Fruit fly (Drosophila melanogaster) whole organism, embryonic: ENCODE measurements around the gene CG5697.

Source experiments
- CG10274 ChIP-seq: fragments of 200-800 bp; sonication (Bioruptor generic); optimal IDR thresholded peaks from 3 replicates; lab custom pipeline; 2017; ENCODE audit warnings: missing biosample characterization, mild to moderate bottlenecking, missing genetic modification characterization
- CG10366 ChIP-seq: fragments of 200-800 bp; sonication (Bioruptor generic); IDR thresholded peaks from 2 replicates; pipeline ENCODE4 v1.3.6; 2022; ENCODE audit warnings: missing biosample characterization, missing genetic modification characterization
- CG10959 ChIP-seq: fragments of 200-800 bp; sonication (Bioruptor generic); IDR thresholded peaks from 2 replicates; pipeline ENCODE4 v1.3.6; 2022; ENCODE audit warnings: missing biosample characterization, missing genetic modification characterization
- CG10979 ChIP-seq: fragments of 200-800 bp; sonication (Bioruptor generic); optimal IDR thresholded peaks from 2 replicates; lab custom pipeline; 2018; ENCODE audit warnings: missing biosample characterization, mild to moderate bottlenecking, missing genetic modification characterization, moderate library complexity
- CG11085 ChIP-seq: fragments of 200-800 bp; sonication (Bioruptor generic); IDR thresholded peaks from 2 replicates; pipeline ENCODE4 v1.3.6; 2022; ENCODE audit warnings: missing biosample characterization, missing genetic modification characterization
- CG11560 ChIP-seq: fragments of 200-800 bp; sonication (Bioruptor generic); IDR thresholded peaks from 3 replicates; pipeline ENCODE4 v1.3.6; 2022; ENCODE audit warnings: missing biosample characterization, missing genetic modification characterization
- CG12236 ChIP-seq: fragments of 200-800 bp; sonication (Bioruptor generic); optimal IDR thresholded peaks from 2 replicates; lab custom pipeline; 2016; ENCODE audit warnings: missing biosample characterization, missing genetic modification characterization
- CG1233 ChIP-seq: fragments of 200-800 bp; sonication (Bioruptor generic); optimal IDR thresholded peaks from 4 replicates; lab custom pipeline; 2018; ENCODE audit warnings: missing biosample characterization, mild to moderate bottlenecking, missing genetic modification characterization
- CG12769 ChIP-seq: fragments of 200-800 bp; sonication (Bioruptor generic); optimal IDR thresholded peaks from 2 replicates; lab custom pipeline; 2019; ENCODE audit warnings: missing biosample characterization, mild to moderate bottlenecking, missing genetic modification characterization, moderate library complexity
- CG14860 ChIP-seq: fragments of 200-800 bp; sonication (Bioruptor generic); IDR thresholded peaks from 3 replicates; pipeline ENCODE4 v1.3.6; 2022; ENCODE audit warnings: missing biosample characterization, missing genetic modification characterization; ENCODE audit not compliant: partially characterized antibody
- CG15269 ChIP-seq: fragments of 200-800 bp; sonication (Bioruptor generic); optimal IDR thresholded peaks from 2 replicates; lab custom pipeline; 2018; ENCODE audit warnings: missing biosample characterization, mild to moderate bottlenecking, missing genetic modification characterization, moderate library complexity
- CG16779 ChIP-seq: fragments of 200-800 bp; sonication (Bioruptor generic); IDR thresholded peaks from 2 replicates; pipeline ENCODE4 v1.3.6; 2022; ENCODE audit warnings: missing biosample characterization, missing genetic modification characterization
- CG16815 ChIP-seq: fragments of 200-800 bp; sonication (Bioruptor generic); optimal IDR thresholded peaks from 3 replicates; lab custom pipeline; 2017; ENCODE audit warnings: missing biosample characterization, mild to moderate bottlenecking, missing genetic modification characterization
- CG17361 ChIP-seq: fragments of 200-800 bp; sonication (Bioruptor generic); IDR thresholded peaks from 3 replicates; pipeline ENCODE4 v1.3.6; 2022; ENCODE audit warnings: missing biosample characterization, missing genetic modification characterization
- CG18599 ChIP-seq: fragments of 200-800 bp; sonication (Bioruptor generic); optimal IDR thresholded peaks from 3 replicates; lab custom pipeline; 2017; ENCODE audit warnings: missing biosample characterization, missing genetic modification characterization, mild to moderate bottlenecking, moderate library complexity, missing genetic modification reagents
- CG30431 ChIP-seq: fragments of 200-800 bp; sonication (Bioruptor generic); optimal IDR thresholded peaks from 2 replicates; lab custom pipeline; 2017; ENCODE audit warnings: missing biosample characterization, missing genetic modification characterization
- CG6175 ChIP-seq: fragments of 200-800 bp; sonication (Bioruptor generic); IDR thresholded peaks from 3 replicates; pipeline ENCODE4 v1.3.6; 2022; ENCODE audit warnings: missing biosample characterization, missing genetic modification characterization
- CG6854 ChIP-seq: fragments of 200-800 bp; sonication (Bioruptor generic); optimal IDR thresholded peaks from 3 replicates; lab custom pipeline; 2017; ENCODE audit warnings: missing biosample characterization, mild to moderate bottlenecking, missing genetic modification characterization
- CG7745 ChIP-seq: fragments of 200-800 bp; sonication (Bioruptor generic); optimal IDR thresholded peaks from 2 replicates; lab custom pipeline; 2018; ENCODE audit warnings: missing biosample characterization, mild to moderate bottlenecking, missing genetic modification characterization, moderate library complexity
- CTCF ChIP-seq: fragments of 200-800 bp; sonication (Bioruptor generic); optimal IDR thresholded peaks from 2 replicates; lab custom pipeline; 2017; ENCODE audit warnings: missing biosample characterization, mild to moderate bottlenecking, missing genetic modification characterization, moderate library complexity
- Camta ChIP-seq: fragments of 200-800 bp; sonication (Bioruptor generic); optimal IDR thresholded peaks from 2 replicates; lab custom pipeline; 2016; ENCODE audit warnings: missing biosample characterization, missing genetic modification characterization
- E2f1 ChIP-seq: fragments of 200-800 bp; sonication (Bioruptor generic); IDR thresholded peaks from 2 replicates; pipeline ENCODE4 v1.3.6; 2022; ENCODE audit warnings: missing biosample characterization, missing genetic modification characterization
- HLH3B ChIP-seq: fragments of 200-800 bp; sonication (Bioruptor generic); IDR thresholded peaks from 2 replicates; pipeline ENCODE4 v1.3.6; 2022; ENCODE audit warnings: missing biosample characterization, missing genetic modification characterization
- Hey ChIP-seq: fragments of 200-800 bp; sonication (Bioruptor generic); optimal IDR thresholded peaks from 3 replicates; lab custom pipeline; 2018; ENCODE audit warnings: missing biosample characterization, mild to moderate bottlenecking, missing genetic modification characterization
- Hr39 ChIP-seq: fragments of >200 bp; optimal IDR thresholded peaks from 2 replicates; lab custom pipeline; 2017
- Kr ChIP-seq: fragments of 200-800 bp; sonication (Bioruptor generic); optimal IDR thresholded peaks from 2 replicates; lab custom pipeline; 2017; ENCODE audit warnings: missing biosample characterization, mild to moderate bottlenecking, missing genetic modification characterization
- Mrtf ChIP-seq: fragments of 200-800 bp; sonication (Bioruptor generic); IDR thresholded peaks from 3 replicates; pipeline ENCODE4 v1.3.6; 2022; ENCODE audit warnings: missing biosample characterization, missing genetic modification characterization
- Nf-YA ChIP-seq: fragments of 200-800 bp; sonication (Bioruptor generic); IDR thresholded peaks from 2 replicates; pipeline ENCODE4 v1.3.6; 2022; ENCODE audit warnings: missing biosample characterization, missing genetic modification characterization
- aop ChIP-seq: fragments of 200-800 bp; sonication (Bioruptor generic); IDR thresholded peaks from 2 replicates; pipeline ENCODE4 v1.3.6; 2022; ENCODE audit warnings: missing biosample characterization, missing genetic modification characterization
- az2 ChIP-seq: fragments of 200-800 bp; sonication (Bioruptor generic); optimal IDR thresholded peaks from 3 replicates; lab custom pipeline; 2016; ENCODE audit warnings: missing biosample characterization, missing genetic modification characterization
- bbx ChIP-seq: fragments of 200-800 bp; sonication (Bioruptor generic); IDR thresholded peaks from 2 replicates; pipeline ENCODE4 v1.3.6; 2022; ENCODE audit warnings: missing biosample characterization, missing genetic modification characterization; ENCODE audit not compliant: partially characterized antibody
- caup ChIP-seq: fragments of 200-800 bp; sonication (Bioruptor generic); optimal IDR thresholded peaks from 3 replicates; lab custom pipeline; 2017; ENCODE audit warnings: missing biosample characterization, mild to moderate bottlenecking, missing genetic modification characterization, moderate library complexity; ENCODE audit not compliant: severe bottlenecking
- chinmo ChIP-seq: fragments of 200-800 bp; sonication (Bioruptor generic); IDR thresholded peaks from 4 replicates; pipeline ENCODE4 v1.3.6; 2022; ENCODE audit warnings: missing biosample characterization, missing genetic modification characterization; ENCODE audit not compliant: partially characterized antibody
- cwo ChIP-seq: fragments of 200-800 bp; sonication (Bioruptor generic); optimal IDR thresholded peaks from 3 replicates; lab custom pipeline; 2017; ENCODE audit warnings: missing biosample characterization, missing genetic modification characterization, mild to moderate bottlenecking, moderate library complexity, missing genetic modification reagents
- dysf ChIP-seq: fragments of 200-800 bp; sonication (Bioruptor generic); IDR thresholded peaks from 3 replicates; pipeline ENCODE4 v1.3.6; 2022; ENCODE audit warnings: missing biosample characterization, missing genetic modification characterization
- gcm ChIP-seq: fragments of 200-800 bp; sonication (Bioruptor generic); optimal IDR thresholded peaks from 2 replicates; lab custom pipeline; 2019; ENCODE audit warnings: missing biosample characterization, mild to moderate bottlenecking, missing genetic modification characterization, moderate library complexity
- grn ChIP-seq: fragments of 200-800 bp; sonication (Bioruptor generic); optimal IDR thresholded peaks from 3 replicates; lab custom pipeline; 2017; ENCODE audit warnings: missing biosample characterization, missing genetic modification characterization
- hb ChIP-seq: fragments of 200-800 bp; sonication (Bioruptor generic); IDR thresholded peaks from 3 replicates; pipeline ENCODE4 v1.3.6; 2022; ENCODE audit warnings: missing biosample characterization, missing genetic modification characterization; ENCODE audit not compliant: partially characterized antibody
- kay ChIP-seq: fragments of 200-800 bp; sonication (Bioruptor generic); optimal IDR thresholded peaks from 2 replicates; lab custom pipeline; 2016; ENCODE audit warnings: missing biosample characterization, missing genetic modification characterization
- kni ChIP-seq: fragments of 200-800 bp; sonication (Bioruptor generic); optimal IDR thresholded peaks from 3 replicates; lab custom pipeline; 2017; ENCODE audit warnings: mild to moderate bottlenecking, missing biosample characterization, missing genetic modification reagents, missing genetic modification characterization
- lab ChIP-seq: fragments of 200-800 bp; sonication (Bioruptor generic); optimal IDR thresholded peaks from 3 replicates; lab custom pipeline; 2017; ENCODE audit warnings: missing biosample characterization, missing genetic modification characterization, mild to moderate bottlenecking, moderate library complexity, missing genetic modification reagents
- lilli ChIP-seq: fragments of 200-800 bp; sonication (Bioruptor generic); optimal IDR thresholded peaks from 3 replicates; lab custom pipeline; 2016; ENCODE audit warnings: missing biosample characterization, missing genetic modification characterization
- mld ChIP-seq: fragments of 200-800 bp; sonication (Bioruptor generic); IDR thresholded peaks from 3 replicates; pipeline ENCODE4 v1.3.6; 2022; ENCODE audit warnings: missing biosample characterization, missing genetic modification characterization; ENCODE audit not compliant: partially characterized antibody
- sisA ChIP-seq: fragments of 200-800 bp; sonication (Bioruptor generic); IDR thresholded peaks from 2 replicates; pipeline ENCODE4 v1.3.6; 2022; ENCODE audit warnings: missing biosample characterization, missing genetic modification characterization
- sr ChIP-seq: fragments of 200-800 bp; sonication (Bioruptor generic); IDR thresholded peaks from 3 replicates; pipeline ENCODE4 v1.3.6; 2022; ENCODE audit warnings: missing biosample characterization, missing genetic modification characterization
- tgo ChIP-seq: fragments of 200-800 bp; sonication (Bioruptor generic); IDR thresholded peaks from 3 replicates; pipeline ENCODE4 v1.3.6; 2022; ENCODE audit warnings: missing biosample characterization, missing genetic modification characterization
- tna ChIP-seq: fragments of 200-800 bp; sonication (Bioruptor generic); IDR thresholded peaks from 2 replicates; pipeline ENCODE4 v1.3.6; 2022; ENCODE audit warnings: missing biosample characterization, missing genetic modification characterization; ENCODE audit not compliant: partially characterized antibody
- toy ChIP-seq: fragments of 200-800 bp; sonication (Bioruptor generic); IDR thresholded peaks from 2 replicates; pipeline ENCODE4 v1.3.6; 2022; ENCODE audit warnings: missing biosample characterization, missing genetic modification characterization
- z ChIP-seq: fragments of 200-800 bp; sonication (Bioruptor generic); IDR thresholded peaks from 3 replicates; pipeline ENCODE4 v1.3.6; 2022; ENCODE audit warnings: missing biosample characterization, missing genetic modification characterization

The CG5697 gene

dm6 chr3R:21017464-21018080, 1.8 kb downstream of the CG5697 start, which contains the start of gene Rlip (continued):
- TF ChIP-seq CG16779 (GFP tag; lab: Robert Waterston, UW): no peak; the same call in 1 of the 2 replicates
- TF ChIP-seq kni: no peak
- no peak for TF ChIP-seq Kr (GFP tag; lab: Kevin White, UChicago)
- no peak for TF ChIP-seq grn (GFP tag; lab: Kevin White, UChicago)
- TF ChIP-seq CG12236 (GFP tag; lab: Kevin White, UChicago): no peak
- TF ChIP-seq CG16815 (GFP tag; lab: Kevin White, UChicago): no peak
- TF ChIP-seq CG10979 (tag; lab: Kevin White, UChicago): no peak
- TF ChIP-seq z (GFP tag; lab: Robert Waterston, UW): no peak
- 0 out of 4 replicates have a peak, but pooled peaks have one; percentile 60 for TF ChIP-seq chinmo (GFP tag; lab: Robert Waterston, UW)
- TF ChIP-seq CG11085 (GFP tag; lab: Robert Waterston, UW): 0 out of 2 replicates have a peak, but pooled peaks have one; percentile 42
- TF ChIP-seq CG6854: no peak
- peak; percentile 63; the same call in 1 of the 3 replicates for TF ChIP-seq mld (GFP tag; lab: Robert Waterston, UW)
- TF ChIP-seq sisA (GFP tag; lab: Robert Waterston, UW): peak; percentile 70
- TF ChIP-seq aop (GFP tag; lab: Robert Waterston, UW): peak; percentile 64; the same call in 1 of the 2 replicates
- TF ChIP-seq E2f1 (GFP tag; lab: Robert Waterston, UW): 0 out of 2 replicates have a peak, but pooled peaks have one; percentile 27
- TF ChIP-seq CG10274 (GFP tag; lab: Kevin White, UChicago): no peak
- peak; percentile 56 for TF ChIP-seq caup (GFP tag; lab: Kevin White, UChicago)
- TF ChIP-seq Hey: no peak
- TF ChIP-seq bbx (GFP tag; lab: Robert Waterston, UW): peak; percentile 67; the same call in 1 of the 2 replicates
- peak; percentile 9 for TF ChIP-seq CG15269 (tag; lab: Kevin White, UChicago)
- no peak; the same call in 1 of the 2 replicates for TF ChIP-seq CG10366 (GFP tag; lab: Robert Waterston, UW)
- TF ChIP-seq CG1233 (GFP tag; lab: Kevin White, UChicago): peak; percentile 35
- TF ChIP-seq CG12769: peak; percentile 5
- TF ChIP-seq CTCF (GFP tag; lab: Kevin White, UChicago): peak; percentile 97
- TF ChIP-seq kay (GFP tag; lab: Kevin White, UChicago): no peak
- TF ChIP-seq HLH3B: peak; percentile 53; the same call in 1 of the 2 replicates
- peak; percentile 38; the same call in 1 of the 3 replicates for TF ChIP-seq sr (GFP tag; lab: Robert Waterston, UW)
- TF ChIP-seq Mrtf: peak; percentile 47; the same call in 1 of the 3 replicates
- no peak for TF ChIP-seq toy (GFP tag; lab: Robert Waterston, UW)
- TF ChIP-seq cwo: no peak
- TF ChIP-seq Hr39 (lab: Kevin White, UChicago): no peak
- no peak for TF ChIP-seq Nf-YA (GFP tag; lab: Robert Waterston, UW)
- TF ChIP-seq CG17361 (GFP tag; lab: Robert Waterston, UW): peak; percentile 43; the same call in 1 of the 3 replicates
- peak; percentile 63 for TF ChIP-seq lab
- 0 out of 3 replicates have a peak, but pooled peaks have one; percentile 34 for TF ChIP-seq CG14860
- no peak for TF ChIP-seq hb
- peak; percentile 50 for TF ChIP-seq Camta
- TF ChIP-seq tgo: 0 out of 3 replicates have a peak, but pooled peaks have one; percentile 40
- TF ChIP-seq tna (GFP tag; lab: Robert Waterston, UW): peak; percentile 45; the same call in 1 of the 2 replicates
- peak; percentile 35; the same call in 1 of the 3 replicates for TF ChIP-seq dysf
- TF ChIP-seq CG11560: peak; percentile 93
- TF ChIP-seq CG7745 (tag; lab: Kevin White, UChicago): no peak
- TF ChIP-seq gcm (GFP tag; lab: Kevin White, UChicago): no peak
- no peak for TF ChIP-seq CG10959 (GFP tag; lab: Robert Waterston, UW)
- 0 out of 3 replicates have a peak, but pooled peaks have one; percentile 11 for TF ChIP-seq CG6175 (GFP tag; lab: Robert Waterston, UW)
- no peak for TF ChIP-seq CG30431 (GFP tag; lab: Kevin White, UChicago)
- no peak for TF ChIP-seq az2 (GFP tag; lab: Kevin White, UChicago)
- TF ChIP-seq lilli: peak; percentile 31
- TF ChIP-seq CG18599 (GFP tag; lab: Kevin White, UChicago): peak; percentile 35
